In the genomic region with DNA sequence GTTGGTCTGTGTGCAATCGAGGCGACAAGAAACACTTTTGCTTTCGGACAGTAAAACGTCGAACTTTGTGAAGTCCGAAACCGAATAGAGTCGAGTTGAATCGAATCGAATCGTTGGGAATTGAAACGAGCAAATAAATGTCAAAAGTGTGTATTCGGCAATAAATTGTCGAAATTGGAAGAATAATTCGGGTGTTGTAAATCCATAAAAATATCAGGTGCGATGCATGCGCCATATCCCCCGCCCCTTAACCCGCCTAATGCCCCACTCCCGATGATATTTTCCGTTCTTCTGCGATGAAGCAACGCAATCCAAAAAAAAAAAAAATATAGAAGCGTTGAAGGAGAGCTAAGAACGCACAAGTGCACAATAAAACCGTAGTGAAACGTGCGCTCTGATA, we compare ENCODE assay signal across 3 fruit fly cellular contexts.
TF ChIP-seq lines count a peak whose summit lies in the region.

No protein-coding gene starts in this region.

- no peak for TF ChIP-seq CTCF in whole organism, embryonic (GFP tag; optimal IDR thresholded peaks at IDR 0.05; lab: Kevin White, UChicago)

TF ChIP-seq in whole organism, embryonic, 481 proteins besides CTCF, POLR2A, EP300 and RAD21 (continues in another document):
- peak; percentile 43 for TF ChIP-seq Blimp-1 (GFP tag; optimal IDR thresholded peaks at IDR 0.05; lab: Kevin White, UChicago)
- no peak for TF ChIP-seq CG6272 (GFP tag; IDR thresholded peaks at IDR 0.05; lab: Robert Waterston, UW)
- no peak for TF ChIP-seq pho (GFP tag; optimal IDR thresholded peaks at IDR 0.05; lab: Kevin White, UChicago)
- TF ChIP-seq Hmx (GFP tag; optimal IDR thresholded peaks at IDR 0.05; lab: Kevin White, UChicago) = no peak
- no peak for TF ChIP-seq CHES-1-like (GFP tag; optimal IDR thresholded peaks at IDR 0.05; lab: Kevin White, UChicago)
- TF ChIP-seq Dip3 (GFP tag; optimal IDR thresholded peaks at IDR 0.05; lab: Kevin White, UChicago) = no peak
- TF ChIP-seq Med (GFP tag; lab: Kevin White, UChicago) = peak; percentile 61
- TF ChIP-seq twi (tag; optimal IDR thresholded peaks at IDR 0.05; lab: Kevin White, UChicago) = no peak
- TF ChIP-seq sisA (GFP tag; IDR thresholded peaks at IDR 0.05; lab: Robert Waterston, UW) = no peak
- no peak for TF ChIP-seq Nf-YA (GFP tag; IDR thresholded peaks at IDR 0.05; lab: Robert Waterston, UW)
- no peak for TF ChIP-seq CG2129 (GFP tag; IDR thresholded peaks at IDR 0.05; lab: Robert Waterston, UW; ENCODE audit: partially characterized antibody)
- peak; percentile 44 for TF ChIP-seq sug (tag; optimal IDR thresholded peaks at IDR 0.05; lab: Kevin White, UChicago)
- TF ChIP-seq amos (GFP tag; IDR thresholded peaks at IDR 0.05; lab: Robert Waterston, UW; ENCODE audit: partially characterized antibody) = no peak
- peak; percentile 22 for TF ChIP-seq Deaf1 (tag; optimal IDR thresholded peaks at IDR 0.05; lab: Kevin White, UChicago)
- TF ChIP-seq Ada2b (GFP tag; IDR thresholded peaks at IDR 0.05; lab: Robert Waterston, UW) = no peak
- no peak for TF ChIP-seq ind (GFP tag; optimal IDR thresholded peaks at IDR 0.05; lab: Kevin White, UChicago)
- TF ChIP-seq sens (GFP tag; lab: Kevin White, UChicago) = peak; percentile 76
- no peak for TF ChIP-seq Jarid2 (GFP tag; optimal IDR thresholded peaks at IDR 0.05; lab: Kevin White, UChicago)
- TF ChIP-seq CG7745 (tag; optimal IDR thresholded peaks at IDR 0.05; lab: Kevin White, UChicago) = no peak
- peak; percentile 15 for TF ChIP-seq sd (tag; optimal IDR thresholded peaks at IDR 0.05; lab: Kevin White, UChicago)
- TF ChIP-seq CG3726 (GFP tag; IDR thresholded peaks at IDR 0.05; lab: Robert Waterston, UW) = no peak
- no peak for TF ChIP-seq nerfin-1 (tag; optimal IDR thresholded peaks at IDR 0.05; lab: Kevin White, UChicago)
- TF ChIP-seq CG15601 (tag; optimal IDR thresholded peaks at IDR 0.05; lab: Kevin White, UChicago) = peak; percentile 22
- TF ChIP-seq CG4854 (GFP tag; optimal IDR thresholded peaks at IDR 0.05; lab: Kevin White, UChicago) = no peak
- TF ChIP-seq CG17359 (tag; optimal IDR thresholded peaks at IDR 0.05; lab: Kevin White, UChicago) = peak; percentile 21
- peak; percentile 20 for TF ChIP-seq sqz (GFP tag; optimal IDR thresholded peaks at IDR 0.05; lab: Kevin White, UChicago)
- peak; percentile 16 for TF ChIP-seq exex (tag; optimal IDR thresholded peaks at IDR 0.05; lab: Kevin White, UChicago)
- TF ChIP-seq Adf1 (GFP tag; IDR thresholded peaks at IDR 0.05; lab: Robert Waterston, UW) = no peak
- peak; percentile 38 for TF ChIP-seq cwo (GFP tag; optimal IDR thresholded peaks at IDR 0.05; lab: Kevin White, UChicago)
- peak; percentile 22; the same call in 1 of the 2 replicates for TF ChIP-seq CG7372 (GFP tag; IDR thresholded peaks at IDR 0.05; lab: Robert Waterston, UW)

TF ChIP-seq in whole organism, prepupa, 60 proteins besides CTCF, POLR2A, EP300 and RAD21:
- TF ChIP-seq Hr38 (GFP tag; optimal IDR thresholded peaks at IDR 0.05; lab: Kevin White, UChicago) (no peak), vri (GFP tag; optimal IDR thresholded peaks at IDR 0.05; lab: Kevin White, UChicago) (peak; percentile 58)

TF ChIP-seq in whole organism, wandering third instar larva, 38 proteins besides CTCF, POLR2A, EP300 and RAD21:
- TF ChIP-seq brk (GFP tag; optimal IDR thresholded peaks at IDR 0.05; lab: Kevin White, UChicago) (no peak), GATAd (GFP tag; optimal IDR thresholded peaks at IDR 0.05; lab: Kevin White, UChicago) (no peak), dsf (GFP tag; optimal IDR thresholded peaks at IDR 0.05; lab: Kevin White, UChicago; ENCODE audit: borderline replicate concordance) (no peak), Vsx2 (GFP tag; optimal IDR thresholded peaks at IDR 0.05; lab: Kevin White, UChicago; ENCODE audit: partially characterized antibody) (no peak), woc (GFP tag; optimal IDR thresholded peaks at IDR 0.05; lab: Kevin White, UChicago) (no peak), Rel (GFP tag; optimal IDR thresholded peaks at IDR 0.05; lab: Kevin White, UChicago) (no peak), Rel (tag; optimal IDR thresholded peaks at IDR 0.05; lab: Kevin White, UChicago) (peak; percentile 57), Sp1 (GFP tag; optimal IDR thresholded peaks at IDR 0.05; lab: Kevin White, UChicago) (peak; percentile 7), h (GFP tag; optimal IDR thresholded peaks at IDR 0.05; lab: Kevin White, UChicago) (peak; percentile 27), CrebA (GFP tag; optimal IDR thresholded peaks at IDR 0.05; lab: Kevin White, UChicago; ENCODE audit: borderline replicate concordance) (peak; percentile 20), OdsH (GFP tag; optimal IDR thresholded peaks at IDR 0.05; lab: Kevin White, UChicago) (no peak), ey (GFP tag; optimal IDR thresholded peaks at IDR 0.05; lab: Kevin White, UChicago) (no peak), HLH106 (tag; optimal IDR thresholded peaks at IDR 0.05; lab: Kevin White, UChicago) (no peak), foxo (GFP tag; optimal IDR thresholded peaks at IDR 0.05; lab: Kevin White, UChicago) (no peak), tai (GFP tag; optimal IDR thresholded peaks at IDR 0.05; lab: Kevin White, UChicago) (no peak), CG32264 (GFP tag; optimal IDR thresholded peaks at IDR 0.05; lab: Kevin White, UChicago) (no peak), lola (GFP tag; optimal IDR thresholded peaks at IDR 0.05; lab: Kevin White, UChicago) (no peak), br (GFP tag; optimal IDR thresholded peaks at IDR 0.05; lab: Kevin White, UChicago) (no peak), sage (GFP tag; optimal IDR thresholded peaks at IDR 0.05; lab: Kevin White, UChicago) (no peak)

Comparison
In these comparisons a context has a peak if more than half of its experiments do, and no peak if none do; other contexts are left out.
1. Of the 7 proteins assayed by ChIP-seq in both whole organism, embryonic and whole organism, prepupa: peak only in whole organism, embryonic: Blimp-1; only in whole organism, prepupa: none; in both: none; in neither: 6.